Fruit fly (Drosophila melanogaster): ENCODE results near the gene Pmi.

The Pmi gene

dm6 chr3L:5751740-5752579 lies 27.9 kb upstream of the Pmi start, which contains the start of gene DnaJ-1 (continued):
- TF ChIP-seq CG1603 (tag; optimal IDR thresholded peaks at IDR 0.05) (peak; percentile 43), CG1647 (GFP tag; optimal IDR thresholded peaks at IDR 0.05) (no peak), Hey (tag; optimal IDR thresholded peaks at IDR 0.05) (peak; percentile 24), C15 (GFP tag; IDR thresholded peaks at IDR 0.05) (no peak), ftz-f1 (GFP tag; optimal IDR thresholded peaks at IDR 0.05) (no peak), CG2889 (GFP tag; IDR thresholded peaks at IDR 0.05) (no peak), gcm2 (GFP tag; optimal IDR thresholded peaks at IDR 0.05) (no peak), CG12155 (GFP tag; optimal IDR thresholded peaks at IDR 0.05) (no peak), CG4328 (GFP tag; optimal IDR thresholded peaks at IDR 0.05) (no peak), CG32532 (GFP tag; IDR thresholded peaks at IDR 0.05) (peak; percentile 23; the same call in 1 of the 2 replicates), CG10543 (GFP tag; optimal IDR thresholded peaks at IDR 0.05) (peak; percentile 69), Hr78 (GFP tag; optimal IDR thresholded peaks at IDR 0.05) (no peak), sim (GFP tag; IDR thresholded peaks at IDR 0.05) (no peak), mld (GFP tag; IDR thresholded peaks at IDR 0.05; ENCODE audit: partially characterized antibody) (peak; percentile 95), CG42726 (GFP tag; IDR thresholded peaks at IDR 0.05; ENCODE audit: partially characterized antibody) (peak; percentile 95), tgo (GFP tag; IDR thresholded peaks at IDR 0.05) (peak; percentile 31; the same call in 1 of the 3 replicates), tap (tag; optimal IDR thresholded peaks at IDR 0.05) (no peak), sc (optimal IDR thresholded peaks at IDR 0.05) (no peak), sc (GFP tag; optimal IDR thresholded peaks at IDR 0.05) (no peak), Ptx1 (GFP tag; IDR thresholded peaks at IDR 0.05) (no peak), ATbp (GFP tag; optimal IDR thresholded peaks at IDR 0.05) (peak; percentile 16), mam (GFP tag; optimal IDR thresholded peaks at IDR 0.05) (peak; percentile 6), dati (GFP tag; IDR thresholded peaks at IDR 0.05) (no peak), oc (tag; optimal IDR thresholded peaks at IDR 0.05) (no peak), nom (GFP tag; optimal IDR thresholded peaks at IDR 0.05) (peak; percentile 92), CG13624 (GFP tag; optimal IDR thresholded peaks at IDR 0.05) (peak; percentile 22), CG15696 (tag; optimal IDR thresholded peaks at IDR 0.05) (no peak), Bdp1 (GFP tag; optimal IDR thresholded peaks at IDR 0.05) (no peak), Antp (GFP tag; optimal IDR thresholded peaks at IDR 0.05) (no peak), CG11398 (GFP tag; optimal IDR thresholded peaks at IDR 0.05) (no peak), luna (GFP tag; optimal IDR thresholded peaks at IDR 0.05) (peak; percentile 41), ttk (GFP tag; IDR thresholded peaks at IDR 0.05) (peak; percentile 32; the same call in 1 of the 2 replicates), CG1529 (GFP tag; optimal IDR thresholded peaks at IDR 0.05) (peak; percentile 54), CG7963 (GFP tag; IDR thresholded peaks at IDR 0.05; ENCODE audit: partially characterized antibody) (peak; percentile 95), Dbx (GFP tag; IDR thresholded peaks at IDR 0.05) (no peak; the same call in 1 of the 3 replicates), Meics (GFP tag; optimal IDR thresholded peaks at IDR 0.05) (peak; percentile 39), CG3163 (GFP tag; optimal IDR thresholded peaks at IDR 0.05) (no peak), CG4360 (GFP tag; IDR thresholded peaks at IDR 0.05) (no peak), HLH54F (GFP tag; optimal IDR thresholded peaks at IDR 0.05) (no peak), CG10267 (tag; optimal IDR thresholded peaks at IDR 0.05) (peak; percentile 29), Hr3 (GFP tag; optimal IDR thresholded peaks at IDR 0.05) (no peak), sqz (GFP tag; optimal IDR thresholded peaks at IDR 0.05) (peak; percentile 24), tin (GFP tag; optimal IDR thresholded peaks at IDR 0.05) (no peak), croc (GFP tag; conservative IDR thresholded peaks at IDR 0.05) (no peak), Hr51 (GFP tag; optimal IDR thresholded peaks at IDR 0.05) (peak in 1 of 2 experiments; percentile 19), sens-2 (GFP tag; IDR thresholded peaks at IDR 0.05) (no peak), hb (GFP tag; IDR thresholded peaks at IDR 0.05; ENCODE audit: partially characterized antibody) (peak; percentile 97), CG11085 (GFP tag; IDR thresholded peaks at IDR 0.05) (no peak), CG4854 (GFP tag; optimal IDR thresholded peaks at IDR 0.05) (no peak)

Data from whole organism, embryonic.